Worm (Caenorhabditis elegans): ENCODE results near the gene ZK632.12.

ZK632.12 gene

DNA sequence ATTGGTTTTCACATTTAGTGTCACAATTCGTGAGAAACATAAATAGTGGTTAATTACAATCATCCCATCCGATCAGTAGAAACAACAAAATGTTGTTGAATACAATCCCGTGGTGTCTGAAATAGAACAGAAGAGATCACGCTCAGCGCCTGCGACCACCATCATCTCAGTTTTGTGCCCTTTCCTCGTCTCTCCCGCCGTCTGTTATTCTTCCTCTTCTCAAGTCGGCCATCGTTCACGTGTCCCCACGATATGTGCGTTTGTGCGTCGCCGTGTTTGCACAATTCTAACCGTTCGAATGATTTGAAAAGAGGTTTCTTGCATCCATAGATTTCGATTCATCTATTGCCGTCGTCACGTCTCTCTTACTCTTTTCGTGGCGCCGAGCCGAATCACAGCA, 11.8 kb upstream of the ZK632.12 start, which contains the start of gene panl-3:
Gene panl-3, plus strand, starts transcription at position 294 of the 400 bp plus-strand sequence.
- no peak for TF ChIP-seq T07F8.4 (tag; optimal IDR thresholded peaks at IDR 0.05)
- TF ChIP-seq mcd-1 (GFP tag; IDR thresholded peaks at IDR 0.05) = peak; percentile 46; the same call in 1 of the 2 replicates
- TF ChIP-seq Y79H2A.3 (GFP tag; conservative IDR thresholded peaks at IDR 0.05) = no peak
- TF ChIP-seq ceh-27 (GFP tag; optimal IDR thresholded peaks at IDR 0.05) = peak; percentile 49
- TF ChIP-seq nfyb-1 (GFP tag; IDR thresholded peaks at IDR 0.05) = 0 out of 2 replicates have a peak, but pooled peaks have one; percentile 18
- TF ChIP-seq dpl-1 (GFP tag; optimal IDR thresholded peaks at IDR 0.05) = peak; percentile 0
- peak; percentile 22 for TF ChIP-seq ama-1 (optimal IDR thresholded peaks at IDR 0.05)
- no peak for TF ChIP-seq ama-1 (GFP tag; optimal IDR thresholded peaks at IDR 0.05)
- no peak for TF ChIP-seq sea-2 (GFP tag; IDR thresholded peaks at IDR 0.05)
- TF ChIP-seq lin-54 (GFP tag; optimal IDR thresholded peaks at IDR 0.05) = peak; percentile 36
- no peak for TF ChIP-seq egl-18 (GFP tag; IDR thresholded peaks at IDR 0.05)
- TF ChIP-seq Y56A3A.18 (GFP tag; IDR thresholded peaks at IDR 0.05) = no peak
- no peak; the same call in 1 of the 2 replicates for TF ChIP-seq ekl-4 (GFP tag; IDR thresholded peaks at IDR 0.05)
- TF ChIP-seq lin-40 (tag; optimal IDR thresholded peaks at IDR 0.05) = peak; percentile 37
- 0 out of 2 replicates have a peak, but pooled peaks have one; percentile 26 for TF ChIP-seq dox-1 (GFP tag; IDR thresholded peaks at IDR 0.05)
- TF ChIP-seq repo-1 (tag; optimal IDR thresholded peaks at IDR 0.05) = no peak
- TF ChIP-seq ceh-40 (GFP tag; IDR thresholded peaks at IDR 0.05) = no peak
- 0 out of 2 replicates have a peak, but pooled peaks have one; percentile 12 for TF ChIP-seq pbrm-1 (GFP tag; IDR thresholded peaks at IDR 0.05)
- no peak for TF ChIP-seq xnd-1 (tag; optimal IDR thresholded peaks at IDR 0.05)
- peak; percentile 47; the same call in 1 of the 2 replicates for TF ChIP-seq cebp-1 (GFP tag; IDR thresholded peaks at IDR 0.05)
- TF ChIP-seq cebp-1 (tag; optimal IDR thresholded peaks at IDR 0.05) = peak; percentile 64
- TF ChIP-seq zfh-2 (GFP tag; conservative IDR thresholded peaks at IDR 0.05) = peak; percentile 83
- peak; percentile 44 for TF ChIP-seq nhr-80 (tag; optimal IDR thresholded peaks at IDR 0.05)
- no peak for TF ChIP-seq Y95B8A.8 (GFP tag; IDR thresholded peaks at IDR 0.05)
- peak; percentile 52 for TF ChIP-seq chd-7 (tag; optimal IDR thresholded peaks at IDR 0.05)
- TF ChIP-seq attf-5 (GFP tag; optimal IDR thresholded peaks at IDR 0.05) = peak; percentile 88
- peak; percentile 39 to 46 for TF ChIP-seq let-607 (tag; optimal IDR thresholded peaks at IDR 0.05)
- peak; percentile 56 for TF ChIP-seq K12H6.12 (tag; optimal IDR thresholded peaks at IDR 0.05)
- TF ChIP-seq ztf-18 (tag; optimal IDR thresholded peaks at IDR 0.05) = peak; percentile 31
- no peak for TF ChIP-seq F37B4.10 (GFP tag; IDR thresholded peaks at IDR 0.05)
- peak; percentile 26; the same call in 1 of the 2 replicates for TF ChIP-seq hsf-1 (GFP tag; IDR thresholded peaks at IDR 0.05)
- TF ChIP-seq ztf-6 (GFP tag; IDR thresholded peaks at IDR 0.05) = 0 out of 2 replicates have a peak, but pooled peaks have one; percentile 66
- no peak for TF ChIP-seq hlh-26 (GFP tag; conservative IDR thresholded peaks at IDR 0.05)
- peak; percentile 41 for TF ChIP-seq F23B12.7 (tag; optimal IDR thresholded peaks at IDR 0.05; ENCODE audit: insufficient read depth)
- TF ChIP-seq D2030.7 (GFP tag; IDR thresholded peaks at IDR 0.05) = 0 out of 2 replicates have a peak, but pooled peaks have one; percentile 19
- peak; percentile 46; the same call in 1 of the 2 replicates for TF ChIP-seq hmg-1.2 (GFP tag; IDR thresholded peaks at IDR 0.05)
- TF ChIP-seq zim-3 (tag; optimal IDR thresholded peaks at IDR 0.05) = no peak
- no peak for TF ChIP-seq sptf-2 (GFP tag; optimal IDR thresholded peaks at IDR 0.05)
- TF ChIP-seq ztf-26 (tag; optimal IDR thresholded peaks at IDR 0.05) = peak; percentile 4
- no peak for TF ChIP-seq Y67H2A.10 (GFP tag; conservative IDR thresholded peaks at IDR 0.05)
- no peak for TF ChIP-seq F57C9.4 (tag; optimal IDR thresholded peaks at IDR 0.05)
- TF ChIP-seq nfya-2 (GFP tag; IDR thresholded peaks at IDR 0.05) = no peak
- TF ChIP-seq somi-1 (GFP tag; optimal IDR thresholded peaks at IDR 0.05) = peak; percentile 36
- TF ChIP-seq rcor-1 (GFP tag; IDR thresholded peaks at IDR 0.05) = peak; percentile 43; the same call in 1 of the 2 replicates
- TF ChIP-seq snpc-4 (GFP tag; optimal IDR thresholded peaks at IDR 0.05) = no peak
- TF ChIP-seq snpc-4 (tag; optimal IDR thresholded peaks at IDR 0.05) = peak in 2 of 4 experiments; percentile 31 to 38
- TF ChIP-seq T26A5.8 (tag; optimal IDR thresholded peaks at IDR 0.05) = no peak

Data from whole organism, young adult.